Fruit fly (Drosophila melanogaster) whole organism, prepupa: ENCODE data around the gene CG5910.

Source experiments
- Blimp-1 ChIP-seq: fragments of 200-800 bp; sonication (Bioruptor generic); optimal IDR thresholded peaks from 3 replicates; lab custom pipeline; 2017; ENCODE audit warnings: missing biosample characterization, missing genetic modification characterization, mild to moderate bottlenecking, moderate library complexity, missing genetic modification reagents
- CG10631 ChIP-seq: fragments of 200-800 bp; sonication (Bioruptor generic); optimal IDR thresholded peaks from 2 replicates; lab custom pipeline; 2016; ENCODE audit warnings: missing biosample characterization, missing genetic modification characterization
- CG11294 ChIP-seq: fragments of 200-800 bp; sonication (Bioruptor generic); IDR thresholded peaks from 2 replicates; pipeline ENCODE4 v1.3.6; 2022; ENCODE audit warnings: missing biosample characterization, missing genetic modification characterization
- CG11902 ChIP-seq: fragments of 200-800 bp; sonication (Bioruptor generic); optimal IDR thresholded peaks from 3 replicates; lab custom pipeline; 2016; ENCODE audit warnings: missing biosample characterization, missing genetic modification characterization
- CG15336 ChIP-seq: fragments of 200-800 bp; sonication (Bioruptor generic); IDR thresholded peaks from 2 replicates; pipeline ENCODE4 v1.3.6; 2022; ENCODE audit warnings: missing biosample characterization, missing genetic modification characterization
- CG31627 ChIP-seq: fragments of 200-800 bp; sonication (Bioruptor generic); optimal IDR thresholded peaks from 3 replicates; lab custom pipeline; 2016; ENCODE audit warnings: missing biosample characterization, missing genetic modification characterization
- CG32006 ChIP-seq: fragments of 200-800 bp; sonication (Bioruptor generic); optimal IDR thresholded peaks from 3 replicates; lab custom pipeline; 2017; ENCODE audit warnings: missing biosample characterization, mild to moderate bottlenecking, missing genetic modification characterization
- CG3919 ChIP-seq: fragments of 200-800 bp; sonication (Bioruptor generic); optimal IDR thresholded peaks from 3 replicates; lab custom pipeline; 2016; ENCODE audit warnings: missing biosample characterization, missing genetic modification characterization
- CG4318 ChIP-seq: fragments of 200-800 bp; sonication (Bioruptor generic); optimal IDR thresholded peaks from 3 replicates; lab custom pipeline; 2017; ENCODE audit warnings: missing biosample characterization, mild to moderate bottlenecking, missing genetic modification characterization
- CG6792 ChIP-seq: fragments of 200-800 bp; sonication (Bioruptor generic); optimal IDR thresholded peaks from 3 replicates; lab custom pipeline; 2016; ENCODE audit warnings: missing biosample characterization, missing genetic modification characterization
- CG6808 ChIP-seq: fragments of 200-800 bp; sonication (Bioruptor generic); optimal IDR thresholded peaks from 3 replicates; lab custom pipeline; 2017; ENCODE audit warnings: missing biosample characterization, missing genetic modification characterization, mild to moderate bottlenecking, moderate library complexity, missing genetic modification reagents
- CG8119 ChIP-seq: fragments of 200-800 bp; sonication (Bioruptor generic); IDR thresholded peaks from 3 replicates; pipeline ENCODE4 v1.3.6; 2022; ENCODE audit warnings: missing biosample characterization, missing genetic modification characterization
- CG8319 ChIP-seq: fragments of 200-800 bp; sonication (Bioruptor generic); optimal IDR thresholded peaks from 3 replicates; lab custom pipeline; 2016; ENCODE audit warnings: missing biosample characterization, missing genetic modification characterization
- CG8632 ChIP-seq: fragments of 200-800 bp; sonication (Bioruptor generic); optimal IDR thresholded peaks from 3 replicates; lab custom pipeline; 2016; ENCODE audit warnings: missing biosample characterization, missing genetic modification characterization
- Eip75B ChIP-seq: fragments of 200-800 bp; sonication (Bioruptor generic); optimal IDR thresholded peaks from 3 replicates; lab custom pipeline; 2016; ENCODE audit warnings: missing biosample characterization, missing genetic modification characterization
- Eip78C ChIP-seq: fragments of 200-800 bp; sonication (Bioruptor generic); peaks from one replicate; lab custom pipeline; 2016; ENCODE audit warnings: missing biosample characterization, missing genetic modification characterization
- Ets21C ChIP-seq: fragments of 200-800 bp; sonication (Bioruptor generic); optimal IDR thresholded peaks from 3 replicates; lab custom pipeline; 2016; ENCODE audit warnings: missing biosample characterization, missing genetic modification characterization
- Ets96B ChIP-seq: fragments of 200-800 bp; optimal IDR thresholded peaks from 2 replicates; lab custom pipeline; 2019; ENCODE audit warnings: missing biosample characterization, mild to moderate bottlenecking, missing genetic modification characterization, moderate library complexity
- Hr38 ChIP-seq: sonication (Bioruptor generic); optimal IDR thresholded peaks from 2 replicates; lab custom pipeline; 2016; ENCODE audit warnings: missing biosample characterization, missing genetic modification characterization
- Hr4 ChIP-seq: fragments of 200-800 bp; sonication (Bioruptor generic); optimal IDR thresholded peaks from 3 replicates; lab custom pipeline; 2016; ENCODE audit warnings: missing biosample characterization, missing genetic modification characterization
- Lpt ChIP-seq: fragments of 200-800 bp; sonication (Bioruptor generic); optimal IDR thresholded peaks from 3 replicates; lab custom pipeline; 2016; ENCODE audit warnings: missing biosample characterization, missing genetic modification characterization
- Met ChIP-seq: fragments of 200-800 bp; sonication (Bioruptor generic); optimal IDR thresholded peaks from 3 replicates; lab custom pipeline; 2016; ENCODE audit warnings: missing biosample characterization, missing genetic modification characterization
- OdsH ChIP-seq: fragments of 200-800 bp; sonication (Bioruptor generic); optimal IDR thresholded peaks from 3 replicates; lab custom pipeline; 2016; ENCODE audit warnings: missing biosample characterization, missing genetic modification characterization
- Sox102F ChIP-seq: fragments of 200-800 bp; sonication (Bioruptor generic); optimal IDR thresholded peaks from 2 replicates; lab custom pipeline; 2016; ENCODE audit warnings: missing biosample characterization, mild to moderate bottlenecking, missing genetic modification characterization
- Sox14 ChIP-seq: fragments of 200-800 bp; sonication (Bioruptor generic); optimal IDR thresholded peaks from 3 replicates; lab custom pipeline; 2016; ENCODE audit warnings: missing biosample characterization, missing genetic modification characterization
- Sox15 ChIP-seq: fragments of 200-800 bp; sonication (Bioruptor generic); optimal IDR thresholded peaks from 3 replicates; lab custom pipeline; 2016; ENCODE audit warnings: missing biosample characterization, missing genetic modification characterization
- achi ChIP-seq: fragments of 200-800 bp; sonication (Bioruptor generic); optimal IDR thresholded peaks from 3 replicates; lab custom pipeline; 2016; ENCODE audit warnings: missing biosample characterization, missing genetic modification characterization
- dac ChIP-seq: fragments of 200-800 bp; sonication (Bioruptor generic); optimal IDR thresholded peaks from 2 replicates; lab custom pipeline; 2017; ENCODE audit warnings: missing biosample characterization, mild to moderate bottlenecking, missing genetic modification characterization
- dsx ChIP-seq: fragments of 200-800 bp; optimal IDR thresholded peaks from 3 replicates; lab custom pipeline; 2019; ENCODE audit warnings: missing biosample characterization, mild to moderate bottlenecking, missing genetic modification characterization, moderate library complexity; ENCODE audit not compliant: poor library complexity, severe bottlenecking
- eg ChIP-seq: fragments of 200-800 bp; sonication (Bioruptor generic); IDR thresholded peaks from 3 replicates; pipeline ENCODE4 v1.3.6; 2022; ENCODE audit warnings: missing biosample characterization, missing genetic modification characterization
- esn ChIP-seq: fragments of 200-800 bp; sonication (Bioruptor generic); optimal IDR thresholded peaks from 2 replicates; lab custom pipeline; 2016; ENCODE audit warnings: missing biosample characterization, mild to moderate bottlenecking, missing genetic modification characterization, moderate library complexity
- fd59A ChIP-seq: fragments of 200-800 bp; sonication (Bioruptor generic); optimal IDR thresholded peaks from 2 replicates; lab custom pipeline; 2017; ENCODE audit warnings: missing biosample characterization, mild to moderate bottlenecking, missing genetic modification characterization, missing genetic modification reagents
- fd85E ChIP-seq: fragments of 200-800 bp; sonication (Bioruptor generic); optimal IDR thresholded peaks from 3 replicates; lab custom pipeline; 2016; ENCODE audit warnings: missing biosample characterization, missing genetic modification characterization
- lz ChIP-seq: fragments of 200-800 bp; sonication (Bioruptor generic); optimal IDR thresholded peaks from 3 replicates; lab custom pipeline; 2016; ENCODE audit warnings: missing biosample characterization, missing genetic modification characterization
- salr ChIP-seq, 2 experiments: fragments of 200-800 bp; sonication (Bioruptor generic); optimal IDR thresholded peaks; 3 replicates each; lab custom pipeline; 2016 to 2018; ENCODE audit warnings: missing biosample characterization in 2 of 2, missing genetic modification characterization in 2 of 2, mild to moderate bottlenecking in 1 of 2
- spab ChIP-seq: fragments of 200-800 bp; sonication (Bioruptor generic); optimal IDR thresholded peaks from 2 replicates; lab custom pipeline; 2017; ENCODE audit warnings: missing biosample characterization, mild to moderate bottlenecking, missing genetic modification characterization, missing genetic modification reagents
- ss ChIP-seq, 2 experiments: fragments of 200-800 bp; sonication (Bioruptor generic); optimal IDR thresholded peaks; 2 replicates in 1 of 2; 3 replicates in 1 of 2; lab custom pipeline; 2017 to 2018; ENCODE audit warnings: mild to moderate bottlenecking in 2 of 2, missing biosample characterization in 2 of 2, missing genetic modification characterization in 2 of 2, moderate library complexity in 1 of 2
- svp ChIP-seq: fragments of 200-800 bp; sonication (Bioruptor generic); peaks from one replicate; lab custom pipeline; 2016; ENCODE audit warnings: missing biosample characterization, missing genetic modification characterization
- vri ChIP-seq: fragments of 200-800 bp; sonication (Bioruptor generic); optimal IDR thresholded peaks from 3 replicates; lab custom pipeline; 2016; ENCODE audit warnings: missing biosample characterization, mild to moderate bottlenecking, missing genetic modification characterization

Gene CG5910

dm6 chr3L:20493417-20494261 lies 51.4 kb downstream of the CG5910 start (continued):
- TF ChIP-seq dsx (GFP tag; lab: Kevin White, UChicago) (peak; percentile 87), CG8319 (GFP tag; lab: Kevin White, UChicago) (peak; percentile 74), fd59A (GFP tag; lab: Kevin White, UChicago) (peak; percentile 66), CG6808 (GFP tag; lab: Kevin White, UChicago) (peak; percentile 80), Hr38 (GFP tag; lab: Kevin White, UChicago) (no peak), CG10631 (GFP tag; lab: Kevin White, UChicago) (peak; percentile 82), salr (GFP tag; optimal IDR thresholded peaks at IDR 0.05; lab: Kevin White, UChicago) (peak; percentile 23 to 88), CG15336 (GFP tag; lab: Robert Waterston, UW) (peak; percentile 97), Eip78C (peak; percentile 99), Sox15 (GFP tag; lab: Kevin White, UChicago) (peak; percentile 83)
- TF ChIP-seq, all 60 proteins: peak for 58

dm6 chr3L:20494262-20494601 lies 52.0 kb downstream of the CG5910 start:
- TF ChIP-seq lz (peak; percentile 13), Met (peak; percentile 8), Eip78C (peak; percentile 52), esn (GFP tag; lab: Kevin White, UChicago) (no peak), Sox15 (GFP tag; lab: Kevin White, UChicago) (no peak), Ets96B (tag; lab: Kevin White, UChicago) (peak; percentile 9), OdsH (GFP tag; lab: Kevin White, UChicago) (peak; percentile 28), CG15336 (GFP tag; lab: Robert Waterston, UW) (peak; percentile 25; the same call in 1 of the 2 replicates), CG8119 (GFP tag; lab: Robert Waterston, UW) (no peak), CG11902 (GFP tag; lab: Kevin White, UChicago) (no peak), svp (peak; percentile 46), Hr4 (peak; percentile 55), achi (GFP tag; lab: Kevin White, UChicago) (peak; percentile 1), CG32006 (GFP tag; lab: Kevin White, UChicago) (peak; percentile 50), CG6808 (GFP tag; lab: Kevin White, UChicago) (no peak)

- TF ChIP-seq Eip78C = peak; percentile 37
- TF ChIP-seq CG11294 (GFP tag; lab: Robert Waterston, UW) = no peak
- TF ChIP-seq vri (GFP tag; lab: Kevin White, UChicago) = peak; percentile 83
- no peak for TF ChIP-seq Hr38 (GFP tag; lab: Kevin White, UChicago)
- TF ChIP-seq Sox14 (GFP tag; lab: Kevin White, UChicago) = peak; percentile 5
- TF ChIP-seq, all 60 proteins: peak for 3
Measured at dm6 chr3L:20494780-20495591, 52.8 kb downstream of the CG5910 start, which contains the start of gene ZnT77C. Gene ZnT77C (minus strand): TSS chr3L:20494921.

dm6 chr3L:20497124-20497996 lies 55.1 kb downstream of the CG5910 start, which contains the start of gene CG32425:
Gene CG32425 (plus strand): TSS chr3L:20497323.
- TF ChIP-seq Hr4 (peak; percentile 12), spab (no peak), CG8632 (GFP tag; lab: Kevin White, UChicago) (no peak), CG6792 (GFP tag; lab: Kevin White, UChicago) (no peak), CG8319 (GFP tag; lab: Kevin White, UChicago) (no peak), Sox102F (GFP tag; lab: Kevin White, UChicago) (no peak), OdsH (GFP tag; lab: Kevin White, UChicago) (no peak), dsx (GFP tag; lab: Kevin White, UChicago) (no peak), Blimp-1 (GFP tag; lab: Kevin White, UChicago) (no peak), ss (GFP tag; optimal IDR thresholded peaks at IDR 0.05; lab: Kevin White, UChicago) (no peak), CG3919 (GFP tag; lab: Kevin White, UChicago) (no peak), Lpt (GFP tag; lab: Kevin White, UChicago) (no peak), CG31627 (no peak), CG4318 (no peak), fd85E (no peak), Eip78C (peak; percentile 37), Eip75B (peak; percentile 33), dac (no peak), eg (GFP tag; lab: Robert Waterston, UW) (no peak), Ets21C (GFP tag; lab: Kevin White, UChicago) (no peak)
